Worm (Caenorhabditis elegans) whole organism, L2 larva: ENCODE measurements around the gene col-170.

Experiments
- ama-1 ChIP-seq: fragments of 150-350 bp; optimal IDR thresholded peaks from 2 replicates; lab custom pipeline; 2018; ENCODE audit warnings: inconsistent platforms
- blmp-1 ChIP-seq: sonication (generic microtip); optimal IDR thresholded peaks from 2 replicates; lab custom pipeline; 2017; ENCODE audit warnings: missing genetic modification characterization, mild to moderate bottlenecking, missing compliant biosample characterization, antibody characterized with exemption, moderate library complexity; ENCODE audit not compliant: insufficient read depth
- egl-27 ChIP-seq: sonication (generic microtip); optimal IDR thresholded peaks from 3 replicates; lab custom pipeline; 2017; ENCODE audit warnings: missing biosample characterization, missing genetic modification reagents, missing genetic modification characterization
- fos-1 ChIP-seq: fragments of 150-350 bp; optimal IDR thresholded peaks from 2 replicates; lab custom pipeline; 2014; ENCODE audit warnings: missing biosample characterization, missing genetic modification characterization
- lsy-2 ChIP-seq, 2 experiments: fragments of 150-350 bp in 1 of 2; sonication (generic microtip) in 1 of 2; optimal IDR thresholded peaks; 2 replicates each; lab custom pipeline; 2014 to 2017; ENCODE audit warnings: missing biosample characterization in 2 of 2, missing genetic modification characterization in 2 of 2
- nhr-10 ChIP-seq: sonication (generic microtip); optimal IDR thresholded peaks from 2 replicates; lab custom pipeline; 2017; ENCODE audit warnings: missing biosample characterization, missing genetic modification characterization
- nhr-25 ChIP-seq: fragments of 150-350 bp; sonication (generic microtip); optimal IDR thresholded peaks from 3 replicates; lab custom pipeline; 2014; ENCODE audit warnings: missing biosample characterization, missing genetic modification characterization
- unc-39 ChIP-seq: fragments of 150-350 bp; optimal IDR thresholded peaks from 2 replicates; lab custom pipeline; 2014; ENCODE audit warnings: missing biosample characterization, missing genetic modification characterization
- unc-55 ChIP-seq: fragments of 150-350 bp; sonication (generic microtip); optimal IDR thresholded peaks from 3 replicates; lab custom pipeline; 2014; ENCODE audit warnings: missing biosample characterization, missing genetic modification reagents, missing genetic modification characterization
- ztf-1 ChIP-seq: fragments of 200-800 bp; sonication (Bioruptor generic); conservative IDR thresholded peaks from 2 replicates; pipeline ENCODE4 v1.3.6; 2022; ENCODE audit warnings: missing genetic modification characterization, missing compliant biosample characterization
- ztf-11 ChIP-seq: sonication (generic microtip); optimal IDR thresholded peaks from 2 replicates; lab custom pipeline; 2017; ENCODE audit warnings: missing biosample characterization, missing genetic modification characterization

DNA sequence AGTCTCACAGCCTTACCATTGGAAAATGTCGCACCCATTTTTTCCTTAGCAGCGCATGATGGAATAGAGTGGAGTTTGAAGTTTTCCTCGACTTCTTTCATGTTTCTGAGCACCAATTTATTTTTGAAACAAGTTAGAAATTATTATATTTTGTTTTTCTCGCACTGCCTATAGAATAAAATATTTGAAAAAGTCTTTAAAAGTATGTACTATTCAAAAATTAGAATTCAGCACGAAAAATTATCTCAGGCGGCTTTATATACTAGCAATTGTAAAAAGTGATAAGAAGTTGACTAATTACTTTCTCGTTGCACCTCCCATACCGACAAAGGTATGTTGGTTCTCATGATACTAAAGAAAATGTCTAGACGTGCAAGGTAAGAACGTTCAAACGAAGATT, 15.5 kb downstream of the col-170 start, which contains the start of gene C03B1.9:
- TF ChIP-seq ztf-11 (no peak), lsy-2 (tag; optimal IDR thresholded peaks at IDR 0.05; lab: Kevin White, UChicago) (no peak), blmp-1 (no peak), egl-27 (tag; lab: Kevin White, UChicago) (no peak), nhr-25 (no peak), fos-1 (tag; lab: Kevin White, UChicago) (no peak), nhr-10 (tag; lab: Kevin White, UChicago) (no peak), ztf-1 (no peak), ama-1 (lab: Kevin White, UChicago) (no peak), unc-39 (tag; lab: Kevin White, UChicago) (no peak), unc-55 (GFP tag; lab: Kevin White, UChicago) (no peak)
